Fruit fly (Drosophila melanogaster): ENCODE results near the gene CG7518.

DNA sequence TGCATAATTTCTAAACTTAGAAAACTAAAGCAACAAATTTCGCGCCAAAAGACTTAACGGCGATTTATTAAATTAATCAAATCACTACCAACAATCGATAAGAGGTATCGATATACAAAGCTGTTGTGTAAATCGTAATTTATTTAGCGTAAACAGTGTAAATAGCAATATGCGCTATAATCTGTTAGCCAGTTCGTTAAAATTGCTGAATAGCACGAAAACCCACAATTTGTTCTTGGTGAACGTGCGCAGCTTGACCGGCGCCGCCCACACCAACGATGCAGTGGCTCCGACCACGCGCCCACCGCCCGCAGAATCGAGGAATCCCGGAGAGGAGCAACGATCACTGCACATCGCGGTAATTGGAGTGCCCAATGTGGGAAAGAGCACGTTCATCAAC is 2.4 kb upstream of the CG7518 start, which contains the start of gene CG7488:
- no peak for TF ChIP-seq dsx (GFP tag; optimal IDR thresholded peaks at IDR 0.05; ENCODE audit: poor library complexity, severe bottlenecking)
- TF ChIP-seq CG16779 (tag; optimal IDR thresholded peaks at IDR 0.05) = no peak
- TF ChIP-seq CG15336 (GFP tag; IDR thresholded peaks at IDR 0.05) = no peak
- no peak for TF ChIP-seq CG3032 (tag; optimal IDR thresholded peaks at IDR 0.05)
- TF ChIP-seq pdm3 (GFP tag; optimal IDR thresholded peaks at IDR 0.05) = no peak
- no peak for TF ChIP-seq ss (GFP tag; optimal IDR thresholded peaks at IDR 0.05)
- no peak for TF ChIP-seq Hr39 (GFP tag; optimal IDR thresholded peaks at IDR 0.05)
